Fruit fly (Drosophila melanogaster) whole organism, embryonic: ENCODE data around the gene CG13075.

Experiments used
- CG10431 ChIP-seq: fragments of 200-800 bp; sonication (Bioruptor generic); optimal IDR thresholded peaks from 3 replicates; lab custom pipeline; 2018; ENCODE audit warnings: missing biosample characterization, mild to moderate bottlenecking, missing genetic modification characterization
- CG10979 ChIP-seq: fragments of 200-800 bp; sonication (Bioruptor generic); optimal IDR thresholded peaks from 2 replicates; lab custom pipeline; 2018; ENCODE audit warnings: missing biosample characterization, mild to moderate bottlenecking, missing genetic modification characterization, moderate library complexity
- CG11695 ChIP-seq: fragments of 200-800 bp; sonication (Bioruptor generic); IDR thresholded peaks from 3 replicates; pipeline ENCODE4 v1.3.6; 2022; ENCODE audit warnings: missing biosample characterization, missing genetic modification characterization
- CG1233 ChIP-seq: fragments of 200-800 bp; sonication (Bioruptor generic); optimal IDR thresholded peaks from 4 replicates; lab custom pipeline; 2018; ENCODE audit warnings: missing biosample characterization, mild to moderate bottlenecking, missing genetic modification characterization
- CG14050 ChIP-seq: fragments of 200-800 bp; sonication (Bioruptor generic); IDR thresholded peaks from 3 replicates; pipeline ENCODE4 v1.3.6; 2022; ENCODE audit warnings: missing biosample characterization, missing genetic modification characterization
- CG14710 ChIP-seq: fragments of 200-800 bp; sonication (Bioruptor generic); optimal IDR thresholded peaks from 3 replicates; lab custom pipeline; 2019; ENCODE audit warnings: missing biosample characterization, mild to moderate bottlenecking, missing genetic modification characterization, moderate library complexity
- CG16779 ChIP-seq: fragments of 200-800 bp; sonication (Bioruptor generic); IDR thresholded peaks from 2 replicates; pipeline ENCODE4 v1.3.6; 2022; ENCODE audit warnings: missing biosample characterization, missing genetic modification characterization
- CG17829 ChIP-seq: fragments of 200-800 bp; optimal IDR thresholded peaks from 2 replicates; lab custom pipeline; 2019; ENCODE audit warnings: missing biosample characterization, mild to moderate bottlenecking, missing genetic modification characterization, moderate library complexity
- CG17912 ChIP-seq: fragments of 200-800 bp; sonication (Bioruptor generic); optimal IDR thresholded peaks from 2 replicates; lab custom pipeline; 2018; ENCODE audit warnings: missing biosample characterization, mild to moderate bottlenecking, missing genetic modification characterization
- CG1792 ChIP-seq: fragments of 200-800 bp; sonication (Bioruptor generic); optimal IDR thresholded peaks from 2 replicates; lab custom pipeline; 2016; ENCODE audit warnings: missing biosample characterization, missing genetic modification characterization
- CG18476 ChIP-seq: fragments of 200-800 bp; sonication (Bioruptor generic); optimal IDR thresholded peaks from 2 replicates; lab custom pipeline; 2016; ENCODE audit warnings: missing biosample characterization, mild to moderate bottlenecking, missing genetic modification characterization
- CG18764 ChIP-seq: fragments of 200-800 bp; sonication (Bioruptor generic); optimal IDR thresholded peaks from 3 replicates; lab custom pipeline; 2016; ENCODE audit warnings: missing biosample characterization, missing genetic modification characterization
- CG2199 ChIP-seq: fragments of 200-800 bp; sonication (Bioruptor generic); IDR thresholded peaks from 3 replicates; pipeline ENCODE4 v1.3.6; 2022; ENCODE audit warnings: missing biosample characterization, missing genetic modification characterization
- CG2678 ChIP-seq: fragments of 200-800 bp; sonication (Bioruptor generic); optimal IDR thresholded peaks from 3 replicates; lab custom pipeline; 2019; ENCODE audit warnings: missing biosample characterization, mild to moderate bottlenecking, missing genetic modification characterization, moderate library complexity
- CG2712 ChIP-seq: fragments of 200-800 bp; optimal IDR thresholded peaks from 3 replicates; lab custom pipeline; 2019; ENCODE audit warnings: missing biosample characterization, mild to moderate bottlenecking, missing genetic modification characterization, moderate library complexity
- CG30020 ChIP-seq: fragments of 200-800 bp; optimal IDR thresholded peaks from 2 replicates; lab custom pipeline; 2019; ENCODE audit warnings: missing biosample characterization, mild to moderate bottlenecking, missing genetic modification characterization, moderate library complexity
- CG3407 ChIP-seq: fragments of 200-800 bp; sonication (Bioruptor generic); optimal IDR thresholded peaks from 2 replicates; lab custom pipeline; 2018; ENCODE audit warnings: missing biosample characterization, mild to moderate bottlenecking, missing genetic modification characterization
- CG34376 ChIP-seq: fragments of 200-800 bp; sonication (Bioruptor generic); optimal IDR thresholded peaks from 2 replicates; lab custom pipeline; 2018; ENCODE audit warnings: missing biosample characterization, mild to moderate bottlenecking, missing genetic modification characterization
- CG6683 ChIP-seq: fragments of 200-800 bp; sonication (Bioruptor generic); optimal IDR thresholded peaks from 2 replicates; lab custom pipeline; 2017; ENCODE audit warnings: missing biosample characterization, mild to moderate bottlenecking, missing genetic modification characterization, missing genetic modification reagents
- CG8281 ChIP-seq: fragments of 200-800 bp; sonication (Bioruptor generic); optimal IDR thresholded peaks from 2 replicates; lab custom pipeline; 2018; ENCODE audit warnings: missing biosample characterization, mild to moderate bottlenecking, missing genetic modification characterization, moderate library complexity
- CG9727 ChIP-seq: fragments of 200-800 bp; sonication (Bioruptor generic); optimal IDR thresholded peaks from 3 replicates; lab custom pipeline; 2017; ENCODE audit warnings: missing biosample characterization, mild to moderate bottlenecking, missing genetic modification characterization
- H15 ChIP-seq: fragments of 200-800 bp; sonication (Bioruptor generic); IDR thresholded peaks from 3 replicates; pipeline ENCODE4 v1.3.6; 2022; ENCODE audit warnings: missing biosample characterization, missing genetic modification characterization
- H2.0 ChIP-seq: fragments of 200-800 bp; sonication (Bioruptor generic); IDR thresholded peaks from 2 replicates; pipeline ENCODE4 v1.3.6; 2022; ENCODE audit warnings: missing biosample characterization, missing genetic modification characterization
- HLH4C ChIP-seq: fragments of 200-800 bp; sonication (Bioruptor generic); IDR thresholded peaks from 3 replicates; pipeline ENCODE4 v1.3.6; 2022; ENCODE audit warnings: missing biosample characterization, missing genetic modification characterization; ENCODE audit not compliant: partially characterized antibody
- Hmr ChIP-seq: fragments of 200-800 bp; sonication (Bioruptor generic); optimal IDR thresholded peaks from 3 replicates; lab custom pipeline; 2017; ENCODE audit warnings: mild to moderate bottlenecking, missing biosample characterization, missing genetic modification reagents, missing genetic modification characterization
- Hsf ChIP-seq: fragments of 200-800 bp; sonication (Bioruptor generic); optimal IDR thresholded peaks from 3 replicates; lab custom pipeline; 2016; ENCODE audit warnings: missing biosample characterization, missing genetic modification characterization
- Mes4 ChIP-seq: fragments of 200-800 bp; sonication (Bioruptor generic); optimal IDR thresholded peaks from 2 replicates; lab custom pipeline; 2016; ENCODE audit warnings: missing biosample characterization, missing genetic modification characterization
- Ravus ChIP-seq: fragments of 200-800 bp; sonication (Bioruptor generic); IDR thresholded peaks from 2 replicates; pipeline ENCODE4 v1.3.6; 2022; ENCODE audit warnings: missing biosample characterization, missing genetic modification characterization
- Side ChIP-seq: fragments of 200-800 bp; sonication (Bioruptor generic); optimal IDR thresholded peaks from 2 replicates; lab custom pipeline; 2016; ENCODE audit warnings: missing biosample characterization, missing genetic modification characterization
- Sin3A ChIP-seq: fragments of >200 bp; optimal IDR thresholded peaks from 2 replicates; lab custom pipeline; 2018
- ash1 ChIP-seq: fragments of 200-800 bp; sonication (Bioruptor generic); optimal IDR thresholded peaks from 2 replicates; lab custom pipeline; 2018; ENCODE audit warnings: missing biosample characterization, mild to moderate bottlenecking, missing genetic modification characterization
- ato ChIP-seq: fragments of 200-800 bp; sonication (Bioruptor generic); IDR thresholded peaks from 2 replicates; pipeline ENCODE4 v1.3.6; 2022; ENCODE audit warnings: missing biosample characterization, missing genetic modification characterization; ENCODE audit not compliant: partially characterized antibody
- bab2 ChIP-seq: fragments of 200-800 bp; sonication (Bioruptor generic); optimal IDR thresholded peaks from 2 replicates; lab custom pipeline; 2016; ENCODE audit warnings: missing biosample characterization, missing genetic modification characterization
- caup ChIP-seq: fragments of 200-800 bp; sonication (Bioruptor generic); optimal IDR thresholded peaks from 3 replicates; lab custom pipeline; 2017; ENCODE audit warnings: missing biosample characterization, mild to moderate bottlenecking, missing genetic modification characterization, moderate library complexity; ENCODE audit not compliant: severe bottlenecking
- chn ChIP-seq: fragments of 200-800 bp; sonication (Bioruptor generic); optimal IDR thresholded peaks from 2 replicates; lab custom pipeline; 2016; ENCODE audit warnings: missing biosample characterization, missing genetic modification characterization
- dimm ChIP-seq: fragments of 200-800 bp; sonication (Bioruptor generic); IDR thresholded peaks from 2 replicates; pipeline ENCODE4 v1.3.6; 2022; ENCODE audit warnings: missing biosample characterization, missing genetic modification characterization
- emc ChIP-seq: fragments of 200-800 bp; sonication (Bioruptor generic); optimal IDR thresholded peaks from 2 replicates; lab custom pipeline; 2016; ENCODE audit warnings: missing biosample characterization, missing genetic modification characterization
- exex ChIP-seq: fragments of 200-800 bp; sonication (Bioruptor generic); optimal IDR thresholded peaks from 4 replicates; lab custom pipeline; 2018; ENCODE audit warnings: missing biosample characterization, mild to moderate bottlenecking, missing genetic modification characterization, moderate library complexity
- eyg ChIP-seq: fragments of 200-800 bp; sonication (Bioruptor generic); optimal IDR thresholded peaks from 3 replicates; lab custom pipeline; 2016; ENCODE audit warnings: missing biosample characterization, missing genetic modification characterization
- fu2 ChIP-seq: fragments of 200-800 bp; sonication (Bioruptor generic); optimal IDR thresholded peaks from 2 replicates; lab custom pipeline; 2016; ENCODE audit warnings: missing biosample characterization, missing genetic modification characterization
- peb ChIP-seq: fragments of 200-800 bp; sonication (Bioruptor generic); IDR thresholded peaks from 2 replicates; pipeline ENCODE4 v1.3.6; 2022; ENCODE audit warnings: missing biosample characterization, missing genetic modification characterization
- repo ChIP-seq: fragments of 200-800 bp; sonication (Bioruptor generic); optimal IDR thresholded peaks from 2 replicates; lab custom pipeline; 2016; ENCODE audit warnings: missing biosample characterization, missing genetic modification characterization
- slou ChIP-seq: fragments of 200-800 bp; sonication (Bioruptor generic); optimal IDR thresholded peaks from 3 replicates; lab custom pipeline; 2016; ENCODE audit warnings: missing biosample characterization, missing genetic modification characterization
- toy ChIP-seq: fragments of 200-800 bp; sonication (Bioruptor generic); IDR thresholded peaks from 2 replicates; pipeline ENCODE4 v1.3.6; 2022; ENCODE audit warnings: missing biosample characterization, missing genetic modification characterization
- trh ChIP-seq: fragments of 200-800 bp; sonication (Bioruptor generic); optimal IDR thresholded peaks from 2 replicates; lab custom pipeline; 2016; ENCODE audit warnings: missing biosample characterization, missing genetic modification characterization
- unc-4 ChIP-seq: fragments of 200-800 bp; sonication (Bioruptor generic); IDR thresholded peaks from 2 replicates; pipeline ENCODE4 v1.3.6; 2022; ENCODE audit warnings: missing biosample characterization, missing genetic modification characterization; ENCODE audit not compliant: partially characterized antibody
- wek ChIP-seq: fragments of 200-800 bp; sonication (Bioruptor generic); optimal IDR thresholded peaks from 3 replicates; lab custom pipeline; 2018; ENCODE audit warnings: missing biosample characterization, mild to moderate bottlenecking, missing genetic modification characterization, moderate library complexity
- z ChIP-seq: fragments of 200-800 bp; sonication (Bioruptor generic); IDR thresholded peaks from 3 replicates; pipeline ENCODE4 v1.3.6; 2022; ENCODE audit warnings: missing biosample characterization, missing genetic modification characterization
- zfh1 ChIP-seq: fragments of 200-800 bp; sonication (Bioruptor generic); IDR thresholded peaks from 3 replicates; pipeline ENCODE4 v1.3.6; 2022; ENCODE audit warnings: missing biosample characterization, missing genetic modification characterization

Gene CG13075

dm6 chr3L:16113607-16114337 is 30.0 kb downstream of the CG13075 start (continued):
- TF ChIP-seq ato (GFP tag; lab: Robert Waterston, UW) = peak; percentile 50; the same call in 1 of the 2 replicates
- TF ChIP-seq dimm (GFP tag; lab: Robert Waterston, UW) = peak; percentile 45; the same call in 1 of the 2 replicates
- TF ChIP-seq exex = peak; percentile 64
- peak; percentile 73 for TF ChIP-seq CG14710
- TF ChIP-seq CG17912 (GFP tag; lab: Kevin White, UChicago) = no peak
- TF ChIP-seq unc-4 (GFP tag; lab: Robert Waterston, UW) = peak; percentile 68
- TF ChIP-seq CG14050 = peak; percentile 59
- TF ChIP-seq chn (GFP tag; lab: Kevin White, UChicago) = peak; percentile 83
- peak; percentile 79 for TF ChIP-seq CG1233 (GFP tag; lab: Kevin White, UChicago)
- TF ChIP-seq ash1 = peak; percentile 0
- no peak for TF ChIP-seq CG8281
- peak; percentile 77 for TF ChIP-seq CG10979 (tag; lab: Kevin White, UChicago)
- TF ChIP-seq Hsf (GFP tag; lab: Kevin White, UChicago) = peak; percentile 85
- TF ChIP-seq CG11695 = no peak; the same call in 2 of the 3 replicates
- peak; percentile 89 for TF ChIP-seq Side (GFP tag; lab: Kevin White, UChicago)
- peak; percentile 77 for TF ChIP-seq eyg (GFP tag; lab: Kevin White, UChicago)
- TF ChIP-seq z (GFP tag; lab: Robert Waterston, UW) = 0 out of 3 replicates have a peak, but pooled peaks have one; percentile 52
- no peak; the same call in 2 of the 3 replicates for TF ChIP-seq H15 (GFP tag; lab: Robert Waterston, UW)
- no peak for TF ChIP-seq CG2678 (tag; lab: Kevin White, UChicago)
- TF ChIP-seq toy (GFP tag; lab: Robert Waterston, UW) = peak; percentile 52; the same call in 1 of the 2 replicates
- peak; percentile 84 for TF ChIP-seq CG2712 (tag; lab: Kevin White, UChicago)
- TF ChIP-seq Mes4 = peak; percentile 80
- TF ChIP-seq CG9727 (GFP tag; lab: Kevin White, UChicago) = peak; percentile 89
- peak; percentile 59 for TF ChIP-seq CG30020 (tag; lab: Kevin White, UChicago)
- TF ChIP-seq wek (GFP tag; lab: Kevin White, UChicago) = no peak
- peak; percentile 32 for TF ChIP-seq slou (GFP tag; lab: Kevin White, UChicago)
- TF ChIP-seq zfh1 = peak; percentile 83
- no peak; the same call in 1 of the 2 replicates for TF ChIP-seq Ravus
- no peak for TF ChIP-seq CG16779
- TF ChIP-seq trh (GFP tag; lab: Kevin White, UChicago) = peak; percentile 70
- peak; percentile 78; the same call in 2 of the 3 replicates for TF ChIP-seq CG2199
- TF ChIP-seq bab2 (GFP tag; lab: Kevin White, UChicago) = peak; percentile 89
- TF ChIP-seq peb (GFP tag; lab: Robert Waterston, UW) = peak; percentile 50; the same call in 1 of the 2 replicates
- peak; percentile 65 for TF ChIP-seq CG18764 (GFP tag; lab: Kevin White, UChicago)
- TF ChIP-seq HLH4C (GFP tag; lab: Robert Waterston, UW) = peak; percentile 65
- peak; percentile 88 for TF ChIP-seq CG34376 (GFP tag; lab: Kevin White, UChicago)
- no peak for TF ChIP-seq caup (GFP tag; lab: Kevin White, UChicago)
- TF ChIP-seq CG1792 (GFP tag; lab: Kevin White, UChicago) = peak; percentile 86
- peak; percentile 86 for TF ChIP-seq CG17829 (tag; lab: Kevin White, UChicago)
- TF ChIP-seq emc (GFP tag; lab: Kevin White, UChicago) = peak; percentile 76
- TF ChIP-seq CG18476 (GFP tag; lab: Kevin White, UChicago) = peak; percentile 72
- peak; percentile 76 for TF ChIP-seq CG6683 (GFP tag; lab: Kevin White, UChicago)
- TF ChIP-seq fu2 = peak; percentile 82
- peak; percentile 67 for TF ChIP-seq H2.0 (GFP tag; lab: Robert Waterston, UW)
- TF ChIP-seq CG3407 (GFP tag; lab: Kevin White, UChicago) = peak; percentile 66
- TF ChIP-seq CG10431 = peak; percentile 48
- peak; percentile 62 for TF ChIP-seq Sin3A (lab: Kevin White, UChicago)
- TF ChIP-seq repo = peak; percentile 58
- no peak for TF ChIP-seq Hmr (GFP tag; lab: Kevin White, UChicago)
